Fruit fly (Drosophila melanogaster): ENCODE measurements around the gene CG9427.

CG9427 gene

DNA sequence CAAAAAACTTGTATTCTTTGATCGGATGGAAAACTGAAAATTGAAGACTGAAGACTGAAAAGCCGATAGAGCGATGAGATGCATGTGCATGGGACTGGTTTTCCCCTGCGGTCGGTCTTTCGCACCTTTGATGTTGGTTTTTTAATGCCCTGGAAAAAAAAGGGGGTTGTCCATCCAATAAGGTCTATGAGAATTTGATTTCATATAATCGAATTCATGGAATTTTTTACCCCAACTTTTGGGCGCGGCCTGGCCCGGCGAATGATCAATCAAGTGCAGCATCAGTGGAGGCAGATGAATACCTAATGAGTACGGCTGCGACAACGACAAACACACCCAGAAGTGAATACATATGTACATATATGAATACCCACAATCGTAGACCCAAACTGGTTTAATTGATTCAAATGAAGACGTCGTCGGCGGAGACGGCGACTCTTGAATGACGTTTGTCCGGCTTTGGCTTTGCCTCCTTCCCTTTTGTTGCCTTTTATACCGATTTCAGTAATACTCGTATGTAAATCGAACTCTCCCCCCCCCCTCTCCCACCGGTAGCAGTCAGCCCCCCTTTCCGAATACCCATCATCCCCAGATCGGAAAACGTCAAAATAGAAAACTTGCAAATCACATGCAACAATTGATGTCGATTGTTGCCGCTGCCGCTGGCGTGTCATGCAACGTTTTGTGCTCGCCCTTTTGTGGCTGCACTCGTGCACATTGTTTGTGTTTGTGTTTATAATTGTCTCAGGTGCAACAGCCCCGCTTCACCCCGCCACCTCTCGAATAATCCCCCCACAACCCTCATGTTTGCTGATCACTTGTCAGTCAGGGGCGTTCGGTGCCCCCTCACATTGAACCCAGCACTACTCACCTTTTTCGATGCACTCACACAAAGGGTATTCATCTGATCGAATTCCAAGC is 23.4 kb downstream of the CG9427 start (continued):
- TF ChIP-seq CG3838 (GFP tag; optimal IDR thresholded peaks at IDR 0.05) (no peak), CG11695 (GFP tag; IDR thresholded peaks at IDR 0.05) (no peak), CG17568 (GFP tag; optimal IDR thresholded peaks at IDR 0.05) (no peak), Nf-YC (tag; optimal IDR thresholded peaks at IDR 0.05) (no peak), vvl (GFP tag; IDR thresholded peaks at IDR 0.05) (peak; percentile 77), Nf-YB (GFP tag; optimal IDR thresholded peaks at IDR 0.05) (no peak), tap (tag; optimal IDR thresholded peaks at IDR 0.05) (no peak), ATbp (GFP tag; optimal IDR thresholded peaks at IDR 0.05) (peak; percentile 22), CG31388 (GFP tag; optimal IDR thresholded peaks at IDR 0.05) (no peak), pros (GFP tag; optimal IDR thresholded peaks at IDR 0.05) (peak; percentile 51), lov (optimal IDR thresholded peaks at IDR 0.05) (no peak), lov (GFP tag; IDR thresholded peaks at IDR 0.05) (0 out of 3 replicates have a peak, but pooled peaks have one; percentile 60), abd-A (tag; optimal IDR thresholded peaks at IDR 0.05) (peak; percentile 81), zen (tag; optimal IDR thresholded peaks at IDR 0.05) (no peak)

dm6 chr3R:9601949-9602348 is 24.8 kb downstream of the CG9427 start:
- TF ChIP-seq chinmo (GFP tag; IDR thresholded peaks at IDR 0.05; ENCODE audit: partially characterized antibody) (0 out of 4 replicates have a peak, but pooled peaks have one; percentile 62), Antp (GFP tag; optimal IDR thresholded peaks at IDR 0.05) (no peak), kah (GFP tag; optimal IDR thresholded peaks at IDR 0.05) (peak; percentile 77), E2f1 (GFP tag; IDR thresholded peaks at IDR 0.05) (no peak), Pdp1 (GFP tag; optimal IDR thresholded peaks at IDR 0.05) (peak in 1 of 2 experiments; percentile 90), jigr1 (GFP tag; IDR thresholded peaks at IDR 0.05) (no peak), CG12769 (tag; optimal IDR thresholded peaks at IDR 0.05) (no peak), chm (GFP tag; IDR thresholded peaks at IDR 0.05) (0 out of 2 replicates have a peak, but pooled peaks have one; percentile 17), Doc3 (GFP tag; IDR thresholded peaks at IDR 0.05; ENCODE audit: partially characterized antibody) (no peak), CG15269 (tag; optimal IDR thresholded peaks at IDR 0.05) (no peak), slou (GFP tag; optimal IDR thresholded peaks at IDR 0.05) (no peak), CG2116 (GFP tag; optimal IDR thresholded peaks at IDR 0.05) (no peak), CG10654 (GFP tag; optimal IDR thresholded peaks at IDR 0.05) (no peak), CG3995 (GFP tag; optimal IDR thresholded peaks at IDR 0.05) (no peak), Med (GFP tag) (peak; percentile 29), gem (tag; optimal IDR thresholded peaks at IDR 0.05) (peak; percentile 18)

DNA sequence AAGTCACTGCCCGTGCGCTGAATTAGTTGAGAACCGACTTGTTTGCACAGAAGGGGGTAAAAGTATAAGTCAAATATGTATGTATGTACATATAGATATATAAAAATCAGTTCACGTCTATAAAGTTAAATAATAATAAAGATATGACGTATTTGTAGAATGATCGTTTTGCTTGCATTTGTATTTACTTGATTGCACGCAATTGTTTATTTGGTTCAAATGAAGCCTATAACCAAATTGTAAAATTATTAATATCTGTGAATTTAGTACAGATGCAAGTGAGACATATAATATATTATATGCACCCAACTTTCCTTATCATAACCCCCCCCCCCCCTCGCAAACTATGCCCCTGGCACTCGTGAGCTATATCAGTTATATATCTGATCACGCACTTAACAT is 26.2 kb downstream of the CG9427 start:
- TF ChIP-seq CG4707 (GFP tag; optimal IDR thresholded peaks at IDR 0.05) (peak; percentile 18), CG10462 (GFP tag; optimal IDR thresholded peaks at IDR 0.05) (no peak), CG9797 (GFP tag; optimal IDR thresholded peaks at IDR 0.05) (no peak), CG13624 (GFP tag; optimal IDR thresholded peaks at IDR 0.05) (peak; percentile 33), CG8359 (GFP tag; optimal IDR thresholded peaks at IDR 0.05; ENCODE audit: borderline replicate concordance) (peak; percentile 20), CG6854 (GFP tag; optimal IDR thresholded peaks at IDR 0.05) (peak; percentile 44), schlank (tag; optimal IDR thresholded peaks at IDR 0.05) (no peak), CG18764 (GFP tag; optimal IDR thresholded peaks at IDR 0.05) (no peak), CG12236 (GFP tag; optimal IDR thresholded peaks at IDR 0.05) (no peak), dmrt99B (tag; optimal IDR thresholded peaks at IDR 0.05) (peak; percentile 56), Xrp1 (GFP tag; IDR thresholded peaks at IDR 0.05) (peak; percentile 50), CG9437 (GFP tag; optimal IDR thresholded peaks at IDR 0.05) (peak; percentile 12), NK7.1 (GFP tag; optimal IDR thresholded peaks at IDR 0.05) (no peak), CG16863 (GFP tag; optimal IDR thresholded peaks at IDR 0.05) (no peak), Ravus (GFP tag; IDR thresholded peaks at IDR 0.05) (no peak), H2.0 (GFP tag; IDR thresholded peaks at IDR 0.05) (no peak), prd (optimal IDR thresholded peaks at IDR 0.05) (no peak), prd (GFP tag; IDR thresholded peaks at IDR 0.05) (peak; percentile 53; the same call in 2 of the 3 replicates), CG30403 (GFP tag; optimal IDR thresholded peaks at IDR 0.05) (peak; percentile 25)

Data from whole organism, embryonic.